Worm (Caenorhabditis elegans): ENCODE measurements around the gene sri-2.

sri-2 gene

ce11 chrV:15970820-15971219, 5.8 kb upstream of the sri-2 start:
- no peak for TF ChIP-seq pha-4 (tag; optimal IDR thresholded peaks at IDR 0.05)
- no peak for TF ChIP-seq nhr-11 (tag; optimal IDR thresholded peaks at IDR 0.05)
- no peak for TF ChIP-seq ceh-22 (tag; optimal IDR thresholded peaks at IDR 0.05)
- no peak for TF ChIP-seq hlh-6 (tag; optimal IDR thresholded peaks at IDR 0.05)
- TF ChIP-seq ahr-1 (tag; optimal IDR thresholded peaks at IDR 0.05) = no peak
- TF ChIP-seq ceh-24 (tag; optimal IDR thresholded peaks at IDR 0.05) = no peak
- no peak for TF ChIP-seq ets-4 (tag; optimal IDR thresholded peaks at IDR 0.05)
- no peak for TF ChIP-seq ttx-3 (tag; optimal IDR thresholded peaks at IDR 0.05)
- no peak for TF ChIP-seq ceh-9 (tag; optimal IDR thresholded peaks at IDR 0.05)
- no peak for TF ChIP-seq odd-2 (tag; optimal IDR thresholded peaks at IDR 0.05)
- TF ChIP-seq elt-2 (tag; optimal IDR thresholded peaks at IDR 0.05) = no peak

ce11 chrV:15969653-15970052, 4.6 kb upstream of the sri-2 start, which contains the start of gene F36G9.7:
Gene F36G9.7 (minus strand): TSS chrV:15969753.
- no peak for TF ChIP-seq hlh-15 (tag; optimal IDR thresholded peaks at IDR 0.05)
- no peak for TF ChIP-seq unc-42 (tag; optimal IDR thresholded peaks at IDR 0.05)
- TF ChIP-seq ceh-9 (tag; optimal IDR thresholded peaks at IDR 0.05) = no peak
- no peak for TF ChIP-seq ceh-2 (tag; optimal IDR thresholded peaks at IDR 0.05)
- no peak for TF ChIP-seq ceh-24 (tag; optimal IDR thresholded peaks at IDR 0.05)
- TF ChIP-seq lim-6 (tag; optimal IDR thresholded peaks at IDR 0.05) = no peak
- no peak for TF ChIP-seq ztf-16 (tag; optimal IDR thresholded peaks at IDR 0.05)
- TF ChIP-seq K02D7.2 (tag; optimal IDR thresholded peaks at IDR 0.05) = no peak
- TF ChIP-seq unc-86 (tag; optimal IDR thresholded peaks at IDR 0.05) = no peak
- TF ChIP-seq C08G9.2 (tag; optimal IDR thresholded peaks at IDR 0.05) = no peak

ce11 chrV:15967542-15967941, 2.5 kb upstream of the sri-2 start, which contains the start of gene sri-1:
Gene sri-1 (minus strand): TSS chrV:15967642.
- TF ChIP-seq dmd-4 (tag; optimal IDR thresholded peaks at IDR 0.05; ENCODE audit: borderline replicate concordance) = no peak
- no peak for TF ChIP-seq fax-1 (tag; optimal IDR thresholded peaks at IDR 0.05)
- no peak for TF ChIP-seq sox-4 (tag; optimal IDR thresholded peaks at IDR 0.05)
- no peak for TF ChIP-seq elt-2 (tag; optimal IDR thresholded peaks at IDR 0.05)
- no peak for TF ChIP-seq C38D4.7 (GFP tag; optimal IDR thresholded peaks at IDR 0.05)
- TF ChIP-seq ref-2 (tag; optimal IDR thresholded peaks at IDR 0.05) = no peak
- TF ChIP-seq ahr-1 (tag; optimal IDR thresholded peaks at IDR 0.05) = no peak
- no peak for TF ChIP-seq ceh-6 (GFP tag; optimal IDR thresholded peaks at IDR 0.05)
- no peak for TF ChIP-seq madf-2 (tag; optimal IDR thresholded peaks at IDR 0.05)
- TF ChIP-seq gmeb-2 (tag; optimal IDR thresholded peaks at IDR 0.05) = no peak
- TF ChIP-seq zip-5 (tag; optimal IDR thresholded peaks at IDR 0.05) = no peak
- no peak for TF ChIP-seq pha-4 (tag; optimal IDR thresholded peaks at IDR 0.05)
- no peak for TF ChIP-seq unc-86 (tag; optimal IDR thresholded peaks at IDR 0.05)
- no peak for TF ChIP-seq syd-9 (tag; optimal IDR thresholded peaks at IDR 0.05)

ce11 chrV:15959456-15959855, 5.6 kb downstream of the sri-2 start:
- TF ChIP-seq ceh-45 (GFP tag; IDR thresholded peaks at IDR 0.05) (no peak), sox-2 (GFP tag; IDR thresholded peaks at IDR 0.05) (no peak), hlh-8 (tag; optimal IDR thresholded peaks at IDR 0.05) (no peak), K02D7.2 (tag; optimal IDR thresholded peaks at IDR 0.05) (no peak), sox-4 (tag; optimal IDR thresholded peaks at IDR 0.05) (no peak), nhr-232 (tag; optimal IDR thresholded peaks at IDR 0.05) (no peak), pha-2 (tag; optimal IDR thresholded peaks at IDR 0.05) (no peak), pax-1 (tag; optimal IDR thresholded peaks at IDR 0.05) (no peak), F13H6.1 (tag; optimal IDR thresholded peaks at IDR 0.05) (no peak), mec-3 (tag; optimal IDR thresholded peaks at IDR 0.05; ENCODE audit: borderline replicate concordance) (no peak), K09A11.1 (tag; optimal IDR thresholded peaks at IDR 0.05; ENCODE audit: insufficient read depth) (no peak), dve-1 (tag; optimal IDR thresholded peaks at IDR 0.05) (no peak)

Data from whole organism, late embryonic.